Fruit fly (Drosophila melanogaster) Kc167 (cell line): Measurements from ENCODE around the gene EMC2B.

Experiments
- Myc ChIP-seq: fragments of >200 bp; optimal IDR thresholded peaks from 2 replicates; lab custom pipeline; 2017; ENCODE audit warnings: missing external identifiers
- Sin3A ChIP-seq: fragments of >200 bp; optimal IDR thresholded peaks from 2 replicates; lab custom pipeline; 2018; ENCODE audit warnings: missing external identifiers
- h ChIP-seq: fragments of >200 bp; optimal IDR thresholded peaks from 3 replicates; lab custom pipeline; 2018; ENCODE audit warnings: missing external identifiers
- insv ChIP-seq: fragments of >200 bp; optimal IDR thresholded peaks from 3 replicates; lab custom pipeline; 2018; ENCODE audit warnings: missing external identifiers
- psq ChIP-seq: fragments of >200 bp; optimal IDR thresholded peaks from 2 replicates; lab custom pipeline; 2017; ENCODE audit warnings: missing external identifiers
- ttk ChIP-seq: sonication (Bioruptor generic); optimal IDR thresholded peaks from 2 replicates; lab custom pipeline; 2017; ENCODE audit warnings: missing external identifiers

The EMC2B gene

dm6 chr3R:16985547-16985946, 6.1 kb downstream of the EMC2B start:
- TF ChIP-seq h (no peak), Sin3A (lab: Kevin White, UChicago) (no peak), psq (lab: Kevin White, UChicago) (no peak), Myc (lab: Kevin White, UChicago) (no peak), ttk (no peak), insv (lab: Kevin White, UChicago) (no peak)

dm6 chr3R:16984221-16984620, 7.5 kb downstream of the EMC2B start:
- no peak for TF ChIP-seq h
- no peak for TF ChIP-seq Myc (lab: Kevin White, UChicago)
- no peak for TF ChIP-seq psq (lab: Kevin White, UChicago)
- no peak for TF ChIP-seq insv (lab: Kevin White, UChicago)
- TF ChIP-seq Sin3A (lab: Kevin White, UChicago): no peak
- TF ChIP-seq ttk: no peak

dm6 chr3R:16983001-16983400, 8.7 kb downstream of the EMC2B start:
- TF ChIP-seq h (no peak), Myc (lab: Kevin White, UChicago) (no peak), Sin3A (lab: Kevin White, UChicago) (no peak), ttk (no peak), insv (lab: Kevin White, UChicago) (no peak), psq (lab: Kevin White, UChicago) (no peak)

- no peak for TF ChIP-seq Myc (lab: Kevin White, UChicago)
- no peak for TF ChIP-seq psq (lab: Kevin White, UChicago)
- no peak for TF ChIP-seq h
- TF ChIP-seq insv (lab: Kevin White, UChicago): no peak
- no peak for TF ChIP-seq Sin3A (lab: Kevin White, UChicago)
- TF ChIP-seq ttk: no peak
Observed at dm6 chr3R:16982108-16982707, 9.5 kb downstream of the EMC2B start, which contains the start of gene AhcyL2. TSS of gene AhcyL2 (minus strand) at chr3R:16982158.

- no peak for TF ChIP-seq psq (lab: Kevin White, UChicago)
- no peak for TF ChIP-seq h
- TF ChIP-seq ttk: no peak
- no peak for TF ChIP-seq insv (lab: Kevin White, UChicago)
- no peak for TF ChIP-seq Myc (lab: Kevin White, UChicago)
- TF ChIP-seq Sin3A (lab: Kevin White, UChicago): no peak
Observed at dm6 chr3R:16980958-16981623, 10.6 kb downstream of the EMC2B start.

dm6 chr3R:16977745-16978305, 13.9 kb downstream of the EMC2B start, which contains the start of gene Actn3:
TSS of gene Actn3 (minus strand) at chr3R:16977795.
- TF ChIP-seq Myc (lab: Kevin White, UChicago): no peak
- no peak for TF ChIP-seq h
- TF ChIP-seq psq (lab: Kevin White, UChicago): no peak
- no peak for TF ChIP-seq insv (lab: Kevin White, UChicago)
- no peak for TF ChIP-seq Sin3A (lab: Kevin White, UChicago)
- no peak for TF ChIP-seq ttk

dm6 chr3R:16974904-16975303, 16.8 kb downstream of the EMC2B start, which contains the start of gene VhaM9.7-d:
TSS of gene VhaM9.7-d (plus strand) at chr3R:16975204.
- TF ChIP-seq insv (lab: Kevin White, UChicago) (no peak), psq (lab: Kevin White, UChicago) (no peak), Sin3A (lab: Kevin White, UChicago) (no peak), ttk (no peak), h (no peak), Myc (lab: Kevin White, UChicago) (no peak)

dm6 chr3R:16972575-16972974, 19.1 kb downstream of the EMC2B start:
- TF ChIP-seq Sin3A (lab: Kevin White, UChicago) (no peak), ttk (no peak), Myc (lab: Kevin White, UChicago) (no peak), h (no peak), psq (lab: Kevin White, UChicago) (no peak), insv (lab: Kevin White, UChicago) (no peak)

dm6 chr3R:16972136-16972535, 19.5 kb downstream of the EMC2B start, which contains the start of gene Abd-B:
TSS of gene Abd-B (minus strand) at chr3R:16972236.
- TF ChIP-seq ttk (no peak), h (no peak), insv (lab: Kevin White, UChicago) (no peak), Sin3A (lab: Kevin White, UChicago) (no peak), psq (lab: Kevin White, UChicago) (no peak), Myc (lab: Kevin White, UChicago) (no peak)

- no peak for TF ChIP-seq ttk
- no peak for TF ChIP-seq insv (lab: Kevin White, UChicago)
- TF ChIP-seq Sin3A (lab: Kevin White, UChicago): no peak
- TF ChIP-seq h: no peak
- TF ChIP-seq psq (lab: Kevin White, UChicago): no peak
- TF ChIP-seq Myc (lab: Kevin White, UChicago): no peak
Observed at dm6 chr3R:16969361-16970355, 22.0 kb downstream of the EMC2B start.

dm6 chr3R:16962303-16962702, 29.4 kb downstream of the EMC2B start:
- no peak for TF ChIP-seq Myc (lab: Kevin White, UChicago)
- no peak for TF ChIP-seq psq (lab: Kevin White, UChicago)
- TF ChIP-seq insv (lab: Kevin White, UChicago): no peak
- TF ChIP-seq h: no peak
- TF ChIP-seq ttk: no peak
- TF ChIP-seq Sin3A (lab: Kevin White, UChicago): no peak
